Fruit fly (Drosophila melanogaster): Measurements from ENCODE around the gene ppk21.

The ppk21 gene

DNA sequence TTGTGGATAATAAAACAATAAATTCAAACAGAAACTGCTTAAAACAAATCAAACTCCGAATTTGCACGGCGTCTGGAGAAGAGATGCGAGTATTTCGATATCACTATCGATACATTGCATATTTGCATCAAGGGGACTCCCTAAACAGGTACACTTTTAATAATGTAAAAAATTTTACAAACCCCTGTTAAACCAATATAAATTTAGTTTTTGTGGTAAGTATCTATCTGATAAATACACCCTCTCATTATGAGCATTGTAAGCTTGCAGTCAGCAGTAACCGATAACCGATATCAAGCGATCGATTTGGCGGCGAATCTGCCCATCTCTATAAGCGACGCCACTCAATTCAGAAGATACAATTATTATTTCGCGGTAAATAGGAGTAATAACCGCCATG, 10.8 kb downstream of the ppk21 start, which contains the start of the genes Bub3 and Cap-D2 (continued):
- peak; percentile 65 for TF ChIP-seq Dad (GFP tag; optimal IDR thresholded peaks at IDR 0.05)
- peak; percentile 33; the same call in 1 of the 2 replicates for TF ChIP-seq CG31224 (GFP tag; IDR thresholded peaks at IDR 0.05)
- peak; percentile 16 for TF ChIP-seq CG11723 (GFP tag; optimal IDR thresholded peaks at IDR 0.05)
- no peak for TF ChIP-seq kah (GFP tag; optimal IDR thresholded peaks at IDR 0.05)
- peak; percentile 13 for TF ChIP-seq CG7987 (GFP tag; optimal IDR thresholded peaks at IDR 0.05)
- TF ChIP-seq CG31388 (GFP tag; optimal IDR thresholded peaks at IDR 0.05) = peak; percentile 64
- no peak for TF ChIP-seq CG10147 (GFP tag; optimal IDR thresholded peaks at IDR 0.05)
- peak; percentile 41 for TF ChIP-seq YL-1 (GFP tag; optimal IDR thresholded peaks at IDR 0.05)
- TF ChIP-seq ci (GFP tag; IDR thresholded peaks at IDR 0.05) = peak; percentile 82
- peak; percentile 83 for TF ChIP-seq lilli (GFP tag; optimal IDR thresholded peaks at IDR 0.05)
- peak; percentile 44 for TF ChIP-seq E2f1 (GFP tag; IDR thresholded peaks at IDR 0.05)
- peak; percentile 39; the same call in 1 of the 2 replicates for TF ChIP-seq al (GFP tag; IDR thresholded peaks at IDR 0.05)
- no peak for TF ChIP-seq CG17361 (GFP tag; IDR thresholded peaks at IDR 0.05)
- TF ChIP-seq Bdp1 (GFP tag; optimal IDR thresholded peaks at IDR 0.05) = peak; percentile 58
- TF ChIP-seq jing (GFP tag; optimal IDR thresholded peaks at IDR 0.05) = no peak
- peak; percentile 56; the same call in 1 of the 2 replicates for TF ChIP-seq rib (GFP tag; IDR thresholded peaks at IDR 0.05)
- peak; percentile 76 for TF ChIP-seq hb (GFP tag; IDR thresholded peaks at IDR 0.05; ENCODE audit: partially characterized antibody)
- peak; percentile 46 for TF ChIP-seq CG10959 (GFP tag; IDR thresholded peaks at IDR 0.05)
- TF ChIP-seq bowl (GFP tag; IDR thresholded peaks at IDR 0.05) = peak; percentile 40; the same call in 1 of the 2 replicates
- no peak for TF ChIP-seq CG12219 (GFP tag; optimal IDR thresholded peaks at IDR 0.05)
- peak; percentile 70 for TF ChIP-seq CG14050 (GFP tag; IDR thresholded peaks at IDR 0.05)
- TF ChIP-seq sd (tag; optimal IDR thresholded peaks at IDR 0.05) = no peak
- no peak for TF ChIP-seq ATbp (GFP tag; optimal IDR thresholded peaks at IDR 0.05)
- TF ChIP-seq chif (GFP tag; optimal IDR thresholded peaks at IDR 0.05) = peak; percentile 71 to 79
- TF ChIP-seq pzg (GFP tag; optimal IDR thresholded peaks at IDR 0.05) = peak; percentile 53
- 0 out of 2 replicates have a peak, but pooled peaks have one; percentile 45 for TF ChIP-seq wdn (GFP tag; IDR thresholded peaks at IDR 0.05)
- TF ChIP-seq CG14710 (tag; optimal IDR thresholded peaks at IDR 0.05) = peak; percentile 80
- TF ChIP-seq peb (GFP tag; IDR thresholded peaks at IDR 0.05) = no peak; the same call in 1 of the 2 replicates
- peak; percentile 25; the same call in 1 of the 2 replicates for TF ChIP-seq Adf1 (GFP tag; IDR thresholded peaks at IDR 0.05)
- no peak for TF ChIP-seq CG15269 (tag; optimal IDR thresholded peaks at IDR 0.05)
- peak; percentile 78 for TF ChIP-seq CG2129 (GFP tag; IDR thresholded peaks at IDR 0.05; ENCODE audit: partially characterized antibody)
- TF ChIP-seq zfh2 (GFP tag; optimal IDR thresholded peaks at IDR 0.05) = peak; percentile 63
- peak; percentile 11 for TF ChIP-seq CG16815 (GFP tag; optimal IDR thresholded peaks at IDR 0.05)
- peak; percentile 64 for TF ChIP-seq tx (GFP tag; optimal IDR thresholded peaks at IDR 0.05)
- TF ChIP-seq Med (GFP tag) = peak; percentile 95
- TF ChIP-seq unpg (GFP tag; optimal IDR thresholded peaks at IDR 0.05) = peak; percentile 74
- peak; percentile 70 for TF ChIP-seq inv (GFP tag; IDR thresholded peaks at IDR 0.05; ENCODE audit: partially characterized antibody)
- no peak for TF ChIP-seq Gsc (GFP tag; IDR thresholded peaks at IDR 0.05)
- peak; percentile 19; the same call in 1 of the 3 replicates for TF ChIP-seq CG11093 (GFP tag; IDR thresholded peaks at IDR 0.05)
- TF ChIP-seq CG12391 (tag; optimal IDR thresholded peaks at IDR 0.05) = peak; percentile 79
- no peak for TF ChIP-seq gro (GFP tag; optimal IDR thresholded peaks at IDR 0.05)
- TF ChIP-seq Hmr (GFP tag; optimal IDR thresholded peaks at IDR 0.05) = peak; percentile 60
- no peak for TF ChIP-seq grn (GFP tag; optimal IDR thresholded peaks at IDR 0.05)
- no peak for TF ChIP-seq CG6854 (GFP tag; optimal IDR thresholded peaks at IDR 0.05)
- TF ChIP-seq Ets65A (GFP tag) = peak; percentile 97
- no peak; the same call in 1 of the 2 replicates for TF ChIP-seq klu (GFP tag; IDR thresholded peaks at IDR 0.05)
- TF ChIP-seq CG8388 (GFP tag; optimal IDR thresholded peaks at IDR 0.05) = peak; percentile 62
- peak; percentile 84 for TF ChIP-seq Dbx (GFP tag; IDR thresholded peaks at IDR 0.05)
- TF ChIP-seq dysf (GFP tag; IDR thresholded peaks at IDR 0.05) = no peak
- no peak for TF ChIP-seq scrt (GFP tag; optimal IDR thresholded peaks at IDR 0.05)
- no peak for TF ChIP-seq h (optimal IDR thresholded peaks at IDR 0.05)

Measured in whole organism, embryonic.